Worm (Caenorhabditis elegans) whole organism, L1 larva: Measurements from ENCODE around the gene C04A11.1.

Source experiments
- ama-1 ChIP-seq: fragments of 150-350 bp; optimal IDR thresholded peaks from 2 replicates; lab custom pipeline; 2014
- fos-1 ChIP-seq: fragments of 150-350 bp; optimal IDR thresholded peaks from 2 replicates; lab custom pipeline; 2014; ENCODE audit warnings: missing biosample characterization, missing genetic modification characterization
- grh-1 ChIP-seq: fragments of 200-800 bp; sonication (Bioruptor generic); IDR thresholded peaks from 2 replicates; pipeline ENCODE4 v1.3.6; 2022; ENCODE audit warnings: missing genetic modification reagents, missing genetic modification characterization, missing compliant biosample characterization
- hpl-2 ChIP-seq: fragments of 150-350 bp; optimal IDR thresholded peaks from 2 replicates; lab custom pipeline; 2014; ENCODE audit warnings: missing biosample characterization, missing genetic modification reagents, missing genetic modification characterization
- lin-35 ChIP-seq, 2 experiments: fragments of 150-350 bp; optimal IDR thresholded peaks; 2 replicates each; lab custom pipeline; 2014; ENCODE audit warnings: missing biosample characterization in 2 of 2, missing genetic modification characterization in 2 of 2, missing genetic modification reagents in 2 of 2
- mep-1 ChIP-seq: fragments of 150-350 bp; optimal IDR thresholded peaks from 2 replicates; lab custom pipeline; 2014; ENCODE audit warnings: missing biosample characterization, missing genetic modification characterization
- nhr-12 ChIP-seq: sonication (generic microtip); optimal IDR thresholded peaks from 2 replicates; lab custom pipeline; 2017; ENCODE audit warnings: missing biosample characterization, missing genetic modification characterization
- nhr-237 ChIP-seq: fragments of 150-350 bp; optimal IDR thresholded peaks from 2 replicates; lab custom pipeline; 2014; ENCODE audit warnings: missing biosample characterization, missing genetic modification characterization
- nhr-76 ChIP-seq: sonication (generic microtip); optimal IDR thresholded peaks from 2 replicates; lab custom pipeline; 2017; ENCODE audit warnings: missing biosample characterization, missing genetic modification characterization
- sox-4 ChIP-seq: sonication (generic microtip); optimal IDR thresholded peaks from 2 replicates; lab custom pipeline; 2016; ENCODE audit warnings: missing genetic modification characterization, missing compliant biosample characterization
- sptf-1 ChIP-seq: fragments of 150-350 bp; optimal IDR thresholded peaks from 2 replicates; lab custom pipeline; 2014; ENCODE audit warnings: missing biosample characterization, missing genetic modification characterization
- ztf-11 ChIP-seq, 2 experiments: sonication (generic microtip); optimal IDR thresholded peaks; 2 replicates each; lab custom pipeline; 2016 to 2017; ENCODE audit warnings: missing genetic modification characterization in 2 of 2, missing biosample characterization in 1 of 2, missing compliant biosample characterization in 1 of 2

DNA sequence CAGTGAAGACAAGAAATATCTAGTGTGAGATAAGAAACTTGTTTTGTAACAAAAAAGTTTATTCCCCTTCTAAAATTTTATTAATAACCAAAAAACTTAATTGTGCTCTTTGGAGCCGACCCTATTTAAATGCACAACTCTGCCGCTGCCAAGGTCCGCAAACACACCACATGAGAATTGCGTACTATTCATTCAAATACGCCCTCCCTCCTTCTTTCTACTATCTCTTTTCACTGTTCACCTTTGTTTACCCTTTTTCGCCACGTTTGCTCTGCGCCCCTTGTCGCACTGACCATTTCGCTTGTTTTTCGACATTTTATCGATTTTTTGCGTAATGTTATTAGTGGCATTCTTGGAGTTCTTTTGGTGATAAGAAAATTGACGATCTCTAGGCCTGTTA is 9.3 kb downstream of the C04A11.1 start:
- TF ChIP-seq lin-35 (GFP tag; optimal IDR thresholded peaks at IDR 0.05; lab: Kevin White, UChicago) = peak; percentile 26 to 80
- no peak for TF ChIP-seq nhr-76 (tag; lab: Kevin White, UChicago)
- TF ChIP-seq grh-1 (GFP tag; lab: Robert Waterston, UW) = no peak
- no peak for TF ChIP-seq sptf-1 (tag; lab: Kevin White, UChicago)
- TF ChIP-seq hpl-2 (GFP tag; lab: Kevin White, UChicago) = no peak
- no peak for TF ChIP-seq sox-4
- no peak for TF ChIP-seq ama-1
- TF ChIP-seq ztf-11 (tag; optimal IDR thresholded peaks at IDR 0.05; lab: Kevin White, UChicago) = no peak
- no peak for TF ChIP-seq fos-1 (tag; lab: Kevin White, UChicago)
- peak; percentile 49 for TF ChIP-seq mep-1
- no peak for TF ChIP-seq nhr-237 (tag; lab: Kevin White, UChicago)
- no peak for TF ChIP-seq nhr-12 (tag; lab: Kevin White, UChicago)
